Worm (Caenorhabditis elegans) whole organism, L1 larva: ENCODE measurements around the gene ttr-40.

Experiments used
- C04F5.9 ChIP-seq: sonication (generic microtip); optimal IDR thresholded peaks from 2 replicates; lab custom pipeline; 2016; ENCODE audit warnings: missing genetic modification characterization, missing compliant biosample characterization
- C16A3.4 ChIP-seq: fragments of 150-350 bp; optimal IDR thresholded peaks from 2 replicates; lab custom pipeline; 2014; ENCODE audit warnings: missing biosample characterization, missing genetic modification characterization
- F16B12.6 ChIP-seq: fragments of 150-350 bp; optimal IDR thresholded peaks from 2 replicates; lab custom pipeline; 2014; ENCODE audit warnings: missing biosample characterization, missing genetic modification characterization
- aha-1 ChIP-seq: fragments of 150-350 bp; optimal IDR thresholded peaks from 2 replicates; lab custom pipeline; 2014; ENCODE audit warnings: missing biosample characterization, missing genetic modification characterization
- ceh-82 ChIP-seq, 3 experiments: fragments of 150-350 bp in 1 of 3; sonication (generic microtip) in 2 of 3; optimal IDR thresholded peaks; 2 replicates each; lab custom pipeline; 2014 to 2017; ENCODE audit warnings: missing biosample characterization in 3 of 3, missing genetic modification characterization in 3 of 3
- ceh-88 ChIP-seq: fragments of 200-800 bp; sonication (Bioruptor generic); IDR thresholded peaks from 2 replicates; pipeline ENCODE4 v1.3.6; 2022; ENCODE audit warnings: missing genetic modification characterization, missing compliant biosample characterization
- ces-1 ChIP-seq: fragments of 150-350 bp; optimal IDR thresholded peaks from 2 replicates; lab custom pipeline; 2014; ENCODE audit warnings: missing biosample characterization, missing genetic modification reagents, missing genetic modification characterization
- dsc-1 ChIP-seq: sonication (generic microtip); optimal IDR thresholded peaks from 2 replicates; lab custom pipeline; 2016; ENCODE audit warnings: mild to moderate bottlenecking, missing genetic modification characterization, missing compliant biosample characterization
- efl-1 ChIP-seq, 4 experiments: fragments of 150-350 bp; optimal IDR thresholded peaks in 3 of 4; peaks in 1 of 4; 1 replicate in 1 of 4; 2 replicates in 3 of 4; lab custom pipeline; 2014; ENCODE audit warnings: missing biosample characterization in 2 of 4, missing genetic modification characterization in 2 of 4, missing genetic modification reagents in 2 of 4
- efl-3 ChIP-seq: fragments of 200-800 bp; sonication (Bioruptor generic); optimal IDR thresholded peaks from 2 replicates; lab custom pipeline; 2018; ENCODE audit warnings: mild to moderate bottlenecking, missing genetic modification characterization, missing compliant biosample characterization
- elt-2 ChIP-seq: sonication (generic microtip); optimal IDR thresholded peaks from 2 replicates; lab custom pipeline; 2016; ENCODE audit warnings: missing genetic modification characterization, mild to moderate bottlenecking, inconsistent platforms, missing compliant biosample characterization, missing genetic modification reagents
- elt-3 ChIP-seq, 6 experiments: fragments of 150-350 bp in 1 of 6; sonication (generic microtip); optimal IDR thresholded peaks; 2 replicates each; lab custom pipeline; 2017 to 2018; ENCODE audit warnings: missing biosample characterization in 6 of 6, missing genetic modification characterization in 6 of 6, inconsistent platforms in 1 of 6
- ets-5 ChIP-seq: fragments of 200-800 bp; sonication (Bioruptor generic); IDR thresholded peaks from 2 replicates; pipeline ENCODE4 v1.3.6; 2022; ENCODE audit warnings: missing genetic modification characterization, missing compliant biosample characterization
- fkh-10 ChIP-seq: sonication (generic microtip); optimal IDR thresholded peaks from 2 replicates; lab custom pipeline; 2017; ENCODE audit warnings: missing biosample characterization, missing genetic modification reagents, missing genetic modification characterization
- fkh-8 ChIP-seq: sonication (generic microtip); optimal IDR thresholded peaks from 2 replicates; lab custom pipeline; 2016; ENCODE audit warnings: mild to moderate bottlenecking, missing genetic modification characterization, missing compliant biosample characterization
- fos-1 ChIP-seq: fragments of 150-350 bp; optimal IDR thresholded peaks from 2 replicates; lab custom pipeline; 2014; ENCODE audit warnings: missing biosample characterization, missing genetic modification characterization
- grh-1 ChIP-seq: fragments of 200-800 bp; sonication (Bioruptor generic); IDR thresholded peaks from 2 replicates; pipeline ENCODE4 v1.3.6; 2022; ENCODE audit warnings: missing genetic modification reagents, missing genetic modification characterization, missing compliant biosample characterization
- hlh-4 ChIP-seq: sonication (generic microtip); optimal IDR thresholded peaks from 2 replicates; lab custom pipeline; 2016; ENCODE audit warnings: mild to moderate bottlenecking, missing genetic modification characterization, missing compliant biosample characterization
- hpl-2 ChIP-seq: fragments of 150-350 bp; optimal IDR thresholded peaks from 2 replicates; lab custom pipeline; 2014; ENCODE audit warnings: missing biosample characterization, missing genetic modification reagents, missing genetic modification characterization
- isw-1 ChIP-seq: fragments of 200-800 bp; sonication (Bioruptor generic); IDR thresholded peaks from 2 replicates; pipeline ENCODE4 v1.3.6; 2022; ENCODE audit warnings: missing genetic modification characterization, missing compliant biosample characterization
- lin-13 ChIP-seq: fragments of 150-350 bp; optimal IDR thresholded peaks from 2 replicates; lab custom pipeline; 2014; ENCODE audit warnings: missing biosample characterization, missing genetic modification reagents, missing genetic modification characterization
- lin-14 ChIP-seq: fragments of 200-800 bp; sonication (Bioruptor generic); optimal IDR thresholded peaks from 2 replicates; lab custom pipeline; 2018; ENCODE audit warnings: mild to moderate bottlenecking, missing genetic modification characterization, moderate library complexity, missing compliant biosample characterization
- lin-15B ChIP-seq: fragments of 150-350 bp; sonication (generic microtip); optimal IDR thresholded peaks from 3 replicates; lab custom pipeline; 2014; ENCODE audit warnings: missing biosample characterization, missing genetic modification characterization
- lir-3 ChIP-seq: sonication (generic microtip); optimal IDR thresholded peaks from 2 replicates; lab custom pipeline; 2016; ENCODE audit warnings: mild to moderate bottlenecking, missing genetic modification characterization, moderate library complexity, missing compliant biosample characterization; ENCODE audit not compliant: poor library complexity
- mdl-1 ChIP-seq, 2 experiments: fragments of 150-350 bp; optimal IDR thresholded peaks; 2 replicates each; lab custom pipeline; 2014 to 2017; ENCODE audit warnings: missing biosample characterization in 2 of 2, missing genetic modification characterization in 2 of 2, inconsistent platforms in 1 of 2
- mep-1 ChIP-seq: fragments of 150-350 bp; optimal IDR thresholded peaks from 2 replicates; lab custom pipeline; 2014; ENCODE audit warnings: missing biosample characterization, missing genetic modification characterization
- nhr-12 ChIP-seq: sonication (generic microtip); optimal IDR thresholded peaks from 2 replicates; lab custom pipeline; 2017; ENCODE audit warnings: missing biosample characterization, missing genetic modification characterization
- nhr-19 ChIP-seq: fragments of 200-800 bp; sonication (Bioruptor generic); conservative IDR thresholded peaks from 2 replicates; pipeline ENCODE4 v1.3.6; 2022; ENCODE audit warnings: missing genetic modification characterization, missing compliant biosample characterization
- nhr-237 ChIP-seq: fragments of 150-350 bp; optimal IDR thresholded peaks from 2 replicates; lab custom pipeline; 2014; ENCODE audit warnings: missing biosample characterization, missing genetic modification characterization
- nhr-28 ChIP-seq: fragments of 150-350 bp; optimal IDR thresholded peaks from 2 replicates; lab custom pipeline; 2014; ENCODE audit warnings: missing biosample characterization, missing genetic modification characterization
- nhr-77 ChIP-seq: fragments of 150-350 bp; optimal IDR thresholded peaks from 2 replicates; lab custom pipeline; 2014; ENCODE audit warnings: missing biosample characterization, missing genetic modification characterization
- nhr-84 ChIP-seq: sonication (generic microtip); optimal IDR thresholded peaks from 2 replicates; lab custom pipeline; 2017; ENCODE audit warnings: missing biosample characterization, missing genetic modification characterization
- nhr-85 ChIP-seq: sonication (generic microtip); peaks from one replicate; lab custom pipeline; 2016; ENCODE audit warnings: missing genetic modification characterization, inconsistent platforms, missing compliant biosample characterization
- nhr-90 ChIP-seq: sonication (generic microtip); optimal IDR thresholded peaks from 2 replicates; lab custom pipeline; 2016; ENCODE audit warnings: mild to moderate bottlenecking, missing genetic modification characterization, missing compliant biosample characterization; ENCODE audit not compliant: poor library complexity
- snpc-4 ChIP-seq: fragments of 150-350 bp; optimal IDR thresholded peaks from 2 replicates; lab custom pipeline; 2014; ENCODE audit warnings: missing biosample characterization, missing genetic modification characterization
- unc-30 ChIP-seq: sonication (generic microtip); optimal IDR thresholded peaks from 2 replicates; lab custom pipeline; 2017; ENCODE audit warnings: missing biosample characterization, missing genetic modification characterization
- unc-62 ChIP-seq: fragments of 150-350 bp; optimal IDR thresholded peaks from 2 replicates; lab custom pipeline; 2014; ENCODE audit warnings: missing biosample characterization, missing genetic modification reagents, missing genetic modification characterization
- zag-1 ChIP-seq: fragments of 150-350 bp; optimal IDR thresholded peaks from 2 replicates; lab custom pipeline; 2014; ENCODE audit warnings: missing biosample characterization, missing genetic modification characterization

The ttr-40 gene

DNA sequence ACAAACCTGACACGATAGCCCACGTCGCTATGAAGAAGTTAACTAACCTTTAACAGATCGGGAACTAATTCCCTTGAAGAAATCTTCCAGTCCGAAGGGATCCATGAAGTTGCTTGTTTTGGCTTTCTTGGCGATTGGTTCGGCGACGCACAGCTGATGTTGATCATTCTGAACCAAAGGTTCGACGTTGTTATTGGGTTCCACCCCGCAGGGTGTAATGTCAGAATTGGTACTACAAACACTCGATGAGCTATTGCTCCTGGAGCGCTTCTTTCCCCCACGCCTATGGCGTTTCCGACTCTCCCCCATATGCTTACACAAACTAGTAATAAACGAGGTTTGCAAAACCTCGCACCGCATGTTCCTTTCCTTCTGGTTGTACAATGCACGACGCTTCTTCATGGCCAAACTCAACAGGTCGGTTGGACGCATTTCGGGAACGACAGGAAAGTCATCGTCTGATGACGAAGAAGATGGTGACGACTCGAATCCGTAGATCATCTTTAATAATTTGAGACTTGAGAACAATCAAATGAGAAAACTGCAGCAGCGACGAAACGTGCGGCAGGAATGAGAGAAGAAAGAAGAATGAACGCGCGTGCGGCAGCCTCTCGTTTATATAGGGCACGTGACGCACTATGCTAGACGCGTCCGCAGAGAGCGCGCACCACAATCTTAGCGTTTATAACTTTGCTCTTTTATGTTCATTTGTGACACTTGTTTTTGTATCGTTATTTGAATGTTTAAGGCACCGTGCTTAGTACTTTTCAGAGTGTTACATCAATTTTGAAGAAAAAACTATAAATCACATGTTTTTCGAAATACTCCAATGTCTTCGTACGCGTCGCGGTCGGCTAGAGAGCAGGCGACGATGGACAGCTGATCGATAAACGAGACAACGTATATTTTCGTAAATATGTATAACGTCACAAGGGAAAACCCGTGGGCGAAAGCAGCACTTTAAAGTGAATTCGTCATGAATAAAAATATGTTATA is 11.3 kb downstream of the ttr-40 start, which contains the start of gene tos-1 (continued):
- TF ChIP-seq elt-3 (tag; optimal IDR thresholded peaks at IDR 0.05; lab: Kevin White, UChicago) (peak in 5 of 6 experiments; percentile 81 to 98 (median 90)), mep-1 (tag; lab: Kevin White, UChicago) (peak; percentile 94), snpc-4 (peak; percentile 73), grh-1 (GFP tag; lab: Robert Waterston, UW) (peak; percentile 99), fos-1 (tag; lab: Kevin White, UChicago) (peak; percentile 90), aha-1 (tag; lab: Kevin White, UChicago) (peak; percentile 90), hlh-4 (peak; percentile 73), F16B12.6 (tag; lab: Kevin White, UChicago) (no peak), nhr-90 (tag; lab: Kevin White, UChicago) (peak; percentile 99), nhr-237 (tag; lab: Kevin White, UChicago) (peak; percentile 94), unc-30 (tag; lab: Kevin White, UChicago) (no peak), efl-3 (peak; percentile 70), ceh-82 (tag; optimal IDR thresholded peaks at IDR 0.05; lab: Kevin White, UChicago) (peak; percentile 73 to 95 (median 94)), dsc-1 (tag; lab: Kevin White, UChicago) (peak; percentile 100), fkh-10 (peak; percentile 98), elt-2 (tag; lab: Kevin White, UChicago) (peak; percentile 98), nhr-28 (tag; lab: Kevin White, UChicago) (peak; percentile 72), lin-14 (peak; percentile 100), fkh-8 (tag; lab: Kevin White, UChicago) (peak; percentile 100), zag-1 (tag; lab: Kevin White, UChicago) (peak; percentile 86), C04F5.9 (tag; lab: Kevin White, UChicago) (peak; percentile 89), ceh-88 (GFP tag; lab: Robert Waterston, UW) (peak; percentile 99), mdl-1 (tag; optimal IDR thresholded peaks at IDR 0.05; lab: Kevin White, UChicago) (peak; percentile 91 to 97), efl-1 (optimal IDR thresholded peaks at IDR 0.05; lab: Kevin White, UChicago) (peak; percentile 90 to 92), efl-1 (GFP tag; optimal IDR thresholded peaks at IDR 0.05 in 1 of 2; lab: Kevin White, UChicago) (peak; percentile 78 to 99), lin-13 (GFP tag; lab: Kevin White, UChicago) (peak; percentile 85), ces-1 (GFP tag; lab: Kevin White, UChicago) (no peak), lin-15B (tag; lab: Kevin White, UChicago) (peak; percentile 66), unc-62 (GFP tag; lab: Kevin White, UChicago) (peak; percentile 90), nhr-84 (tag; lab: Kevin White, UChicago) (peak; percentile 71), nhr-77 (tag; lab: Kevin White, UChicago) (peak; percentile 98), C16A3.4 (peak; percentile 97), hpl-2 (GFP tag; lab: Kevin White, UChicago) (peak; percentile 95), nhr-19 (GFP tag; lab: Robert Waterston, UW) (peak; percentile 98), lir-3 (tag; lab: Kevin White, UChicago) (peak; percentile 89), ets-5 (GFP tag; lab: Robert Waterston, UW) (0 out of 2 replicates have a peak, but pooled peaks have one; percentile 69)

ce11 chrV:9342965-9343628 is 12.2 kb downstream of the ttr-40 start:
- TF ChIP-seq efl-1 (optimal IDR thresholded peaks at IDR 0.05; lab: Kevin White, UChicago) (no peak), efl-1 (GFP tag; optimal IDR thresholded peaks at IDR 0.05 in 1 of 2; lab: Kevin White, UChicago) (peak in 1 of 2 experiments; percentile 93), mep-1 (tag; lab: Kevin White, UChicago) (no peak), nhr-12 (tag; lab: Kevin White, UChicago) (no peak), isw-1 (peak; percentile 14; the same call in 1 of the 2 replicates), nhr-19 (GFP tag; lab: Robert Waterston, UW) (0 out of 2 replicates have a peak, but pooled peaks have one; percentile 25), nhr-85 (tag; lab: Kevin White, UChicago) (peak; percentile 20)
